Worm (Caenorhabditis elegans) whole organism, mixed stage, embryonic: ENCODE results near the gene nhr-281.

Experiments
- M03D4.4 ChIP-seq: sonication (generic microtip); optimal IDR thresholded peaks from 2 replicates; lab custom pipeline; 2017; ENCODE audit warnings: mild to moderate bottlenecking, missing genetic modification characterization, missing compliant biosample characterization
- bed-3 ChIP-seq: fragments of 200-800 bp; sonication (Bioruptor generic); optimal IDR thresholded peaks from 3 replicates; lab custom pipeline; 2018; ENCODE audit warnings: mild to moderate bottlenecking, missing genetic modification characterization, moderate library complexity, missing compliant biosample characterization
- ceh-39 ChIP-seq: fragments of 150-350 bp; optimal IDR thresholded peaks from 2 replicates; lab custom pipeline; 2014; ENCODE audit warnings: missing biosample characterization, missing genetic modification characterization
- ceh-83 ChIP-seq: fragments of 200-800 bp; sonication (Bioruptor generic); optimal IDR thresholded peaks from 2 replicates; lab custom pipeline; 2018; ENCODE audit warnings: mild to moderate bottlenecking, missing genetic modification characterization, missing compliant biosample characterization
- mab-5 ChIP-seq: fragments of 150-350 bp; optimal IDR thresholded peaks from 2 replicates; lab custom pipeline; 2014; ENCODE audit warnings: missing biosample characterization, missing genetic modification characterization
- nhr-12 ChIP-seq: fragments of 150-350 bp; optimal IDR thresholded peaks from 2 replicates; lab custom pipeline; 2014; ENCODE audit warnings: missing biosample characterization, missing genetic modification characterization
- pha-4 ChIP-seq: fragments of 150-350 bp; optimal IDR thresholded peaks from 2 replicates; lab custom pipeline; 2018; ENCODE audit warnings: missing biosample characterization, missing genetic modification reagents, missing genetic modification characterization
- snpc-4 ChIP-seq: fragments of 150-350 bp; optimal IDR thresholded peaks from 2 replicates; lab custom pipeline; 2014; ENCODE audit warnings: missing biosample characterization, missing genetic modification characterization
- tbx-8 ChIP-seq: fragments of 200-800 bp; sonication (Bioruptor generic); optimal IDR thresholded peaks from 2 replicates; lab custom pipeline; 2018; ENCODE audit warnings: mild to moderate bottlenecking, missing genetic modification characterization, moderate library complexity, missing compliant biosample characterization
- unc-62 ChIP-seq: fragments of 150-350 bp; optimal IDR thresholded peaks from 2 replicates; lab custom pipeline; 2014; ENCODE audit warnings: missing biosample characterization, missing genetic modification reagents, missing genetic modification characterization
- ztf-11 ChIP-seq: fragments of 150-350 bp; optimal IDR thresholded peaks from 2 replicates; lab custom pipeline; 2014; ENCODE audit warnings: missing biosample characterization, missing genetic modification characterization

- TF ChIP-seq ceh-83 (GFP tag; lab: Kevin White, UChicago): no peak
- TF ChIP-seq ceh-39 (tag; lab: Kevin White, UChicago): no peak
- TF ChIP-seq nhr-12 (tag; lab: Kevin White, UChicago): no peak
- no peak for TF ChIP-seq unc-62 (GFP tag; lab: Kevin White, UChicago)
- TF ChIP-seq mab-5 (tag; lab: Kevin White, UChicago): no peak
- TF ChIP-seq pha-4 (tag; lab: Kevin White, UChicago): no peak
- no peak for TF ChIP-seq snpc-4 (tag; lab: Kevin White, UChicago)
- no peak for TF ChIP-seq bed-3 (GFP tag; lab: Kevin White, UChicago)
- TF ChIP-seq tbx-8 (GFP tag; lab: Kevin White, UChicago): no peak
- TF ChIP-seq ztf-11 (tag; lab: Kevin White, UChicago): no peak
- TF ChIP-seq M03D4.4 (tag; lab: Kevin White, UChicago): no peak
Observed at ce11 chrX:14145634-14146033, 32.4 kb upstream of the nhr-281 start.
